Worm (Caenorhabditis elegans): Measurements from ENCODE around the gene cbd-1.
"Not testable (repeated sequence)": the region's sequence is repeated elsewhere in the genome, so short reads cannot be mapped to it uniquely, and the experiment has no call there.

cbd-1 gene

DNA sequence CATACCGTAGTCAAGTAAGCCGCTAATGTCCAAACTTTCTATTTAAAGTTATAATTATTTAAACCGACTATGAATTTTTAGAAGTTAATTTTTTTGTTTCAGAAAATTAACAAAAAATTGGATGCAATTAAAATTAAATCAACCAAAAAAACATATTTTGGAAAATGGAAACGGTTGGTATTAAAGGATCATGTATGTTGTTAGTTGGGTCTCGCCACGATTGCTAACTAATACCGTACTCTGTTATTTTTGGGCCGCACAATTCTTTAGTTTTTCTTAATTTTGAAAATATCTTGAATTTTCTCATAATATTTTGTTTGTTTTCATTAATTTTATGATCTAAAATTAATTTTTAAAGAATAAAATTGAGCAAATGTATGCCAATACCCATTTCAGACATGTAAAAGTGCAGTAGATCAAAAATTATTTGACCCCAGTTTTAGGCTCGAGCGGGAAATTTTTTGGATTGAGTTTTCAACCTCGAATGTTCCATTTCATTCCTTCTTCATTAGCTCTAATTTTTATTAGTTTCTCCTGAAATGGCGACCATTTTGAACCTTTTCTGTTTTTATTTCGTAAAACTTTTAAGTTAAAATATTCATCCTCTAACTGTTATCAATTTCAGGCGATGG lies at the start of gene cbd-1:
TSS of gene cbd-1 (plus strand) at position 626 of the 632 bp plus-strand sequence.
- TF ChIP-seq elt-4 (tag; optimal IDR thresholded peaks at IDR 0.05) (no peak), mec-3 (tag; optimal IDR thresholded peaks at IDR 0.05; ENCODE audit: borderline replicate concordance) (no peak), elt-2 (tag; optimal IDR thresholded peaks at IDR 0.05) (no peak), gmeb-2 (tag; optimal IDR thresholded peaks at IDR 0.05) (no peak), nhr-232 (tag; optimal IDR thresholded peaks at IDR 0.05) (no peak), unc-42 (tag; optimal IDR thresholded peaks at IDR 0.05) (no peak), dve-1 (tag; optimal IDR thresholded peaks at IDR 0.05) (no peak), K09A11.1 (tag; optimal IDR thresholded peaks at IDR 0.05; ENCODE audit: insufficient read depth) (no peak), ceh-18 (tag; optimal IDR thresholded peaks at IDR 0.05) (no peak), F13H6.1 (tag; optimal IDR thresholded peaks at IDR 0.05) (no peak), fax-1 (tag; optimal IDR thresholded peaks at IDR 0.05) (no peak), pax-1 (tag; optimal IDR thresholded peaks at IDR 0.05) (no peak), fkh-10 (GFP tag; optimal IDR thresholded peaks at IDR 0.05) (no peak), nhr-11 (tag; optimal IDR thresholded peaks at IDR 0.05) (no peak)

DNA sequence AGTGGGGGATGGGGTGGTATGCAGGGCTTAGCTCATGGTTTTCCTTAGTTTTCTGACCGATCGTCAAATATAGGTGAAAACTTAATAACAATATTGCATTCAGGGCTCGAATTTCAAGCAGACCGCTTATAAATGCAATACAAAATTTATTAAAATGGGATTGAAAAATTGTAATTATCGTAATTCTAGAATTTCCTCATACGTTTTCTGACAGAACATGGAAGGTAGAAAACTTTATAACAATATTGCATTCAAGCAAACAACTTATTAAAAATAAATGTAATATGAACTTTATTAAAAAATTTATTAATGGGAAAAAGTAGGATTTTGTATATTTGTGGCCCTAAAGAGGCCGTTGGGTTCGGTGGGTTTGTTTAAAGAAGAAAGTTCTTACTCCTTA lies 49.1 kb upstream of the cbd-1 start:
- no peak for TF ChIP-seq odd-2 (tag; optimal IDR thresholded peaks at IDR 0.05)
- TF ChIP-seq hlh-30 (tag; optimal IDR thresholded peaks at IDR 0.05; ENCODE audit: insufficient read depth): no peak
- no peak for TF ChIP-seq pax-1 (tag; optimal IDR thresholded peaks at IDR 0.05)
- TF ChIP-seq fkh-10 (GFP tag; optimal IDR thresholded peaks at IDR 0.05): no peak
- no peak for TF ChIP-seq fkh-6 (tag; optimal IDR thresholded peaks at IDR 0.05)
- TF ChIP-seq sox-4 (tag; optimal IDR thresholded peaks at IDR 0.05): no peak
- TF ChIP-seq nhr-11 (tag; optimal IDR thresholded peaks at IDR 0.05): no peak
- TF ChIP-seq C08G9.2 (tag; optimal IDR thresholded peaks at IDR 0.05): no peak
- no peak for TF ChIP-seq ahr-1 (tag; optimal IDR thresholded peaks at IDR 0.05)
- TF ChIP-seq eyg-1 (tag; optimal IDR thresholded peaks at IDR 0.05): no peak
- TF ChIP-seq F13H6.1 (tag; optimal IDR thresholded peaks at IDR 0.05): no peak
- TF ChIP-seq K02D7.2 (tag; optimal IDR thresholded peaks at IDR 0.05): no peak
- no peak for TF ChIP-seq ceh-14 (tag; optimal IDR thresholded peaks at IDR 0.05)

- not testable (repeated sequence) for TF ChIP-seq elt-4, hlh-15, lin-11 (tag; optimal IDR thresholded peaks at IDR 0.05)
Measured at ce11 chrIV:11324741-11325140, 48.0 kb upstream of the cbd-1 start, which contains the start of gene his-48. Gene his-48 (plus strand): TSS chrIV:11324745.

DNA sequence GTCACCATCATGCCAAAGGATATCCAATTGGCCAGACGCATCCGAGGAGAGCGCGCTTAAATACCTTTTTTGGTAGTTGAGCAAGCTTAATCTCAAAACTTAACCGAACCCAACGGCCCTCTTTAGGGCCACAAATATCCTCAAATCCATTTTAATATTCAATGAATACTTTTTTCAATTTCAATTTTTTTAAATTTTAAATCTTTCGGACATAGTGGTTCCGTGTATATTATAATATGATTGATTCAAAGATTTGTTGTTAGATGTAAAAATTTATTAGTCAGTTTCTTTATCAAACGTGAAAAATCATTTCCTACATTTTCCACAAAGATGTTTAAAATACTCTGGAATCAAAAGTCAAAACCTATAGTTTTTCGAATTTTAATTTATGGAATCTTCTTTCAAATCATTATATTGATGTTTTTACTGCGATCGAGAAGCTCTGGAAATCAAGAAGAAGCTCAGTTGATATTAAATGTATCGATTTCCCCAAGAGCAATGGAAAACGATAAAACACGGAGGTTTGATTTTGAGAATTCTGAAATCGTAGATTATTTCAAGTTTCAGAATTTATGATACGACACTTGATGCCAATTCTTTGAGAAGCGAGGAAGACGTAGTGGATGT lies 45.7 kb upstream of the cbd-1 start, which contains the start of gene B0035.21:
TSS of gene B0035.21 (plus strand) at position 322 of the 627 bp plus-strand sequence.
- TF ChIP-seq eyg-1 (tag; optimal IDR thresholded peaks at IDR 0.05) (no peak), unc-55 (GFP tag; optimal IDR thresholded peaks at IDR 0.05) (no peak), ama-1 (optimal IDR thresholded peaks at IDR 0.05) (no peak), ceh-31 (tag; optimal IDR thresholded peaks at IDR 0.05) (no peak), pros-1 (tag; optimal IDR thresholded peaks at IDR 0.05) (no peak), nhr-232 (tag; optimal IDR thresholded peaks at IDR 0.05) (no peak), ceh-19 (GFP tag; optimal IDR thresholded peaks at IDR 0.05) (no peak), elt-2 (tag; optimal IDR thresholded peaks at IDR 0.05) (no peak), ceh-6 (GFP tag; optimal IDR thresholded peaks at IDR 0.05) (no peak), hlh-8 (tag; optimal IDR thresholded peaks at IDR 0.05) (no peak), hlh-15 (tag; optimal IDR thresholded peaks at IDR 0.05) (no peak), ref-2 (tag; optimal IDR thresholded peaks at IDR 0.05) (no peak), Y22D7AL.16 (tag; optimal IDR thresholded peaks at IDR 0.05) (no peak), unc-42 (tag; optimal IDR thresholded peaks at IDR 0.05) (no peak), pha-4 (tag; optimal IDR thresholded peaks at IDR 0.05) (no peak)
